Fruit fly (Drosophila melanogaster) whole organism, embryonic: ENCODE data around the gene CG45100.

Experiments
- Awh ChIP-seq: fragments of 200-800 bp; sonication (Bioruptor generic); IDR thresholded peaks from 2 replicates; pipeline ENCODE4, ENCODE4 v1.3.6; 2022; ENCODE audit warnings: missing biosample characterization, missing genetic modification characterization
- BEAF-32 ChIP-seq: fragments of 200-800 bp; sonication (Bioruptor generic); optimal IDR thresholded peaks from 3 replicates; lab custom pipeline; 2017; ENCODE audit warnings: missing biosample characterization, missing genetic modification characterization, mild to moderate bottlenecking, moderate library complexity, missing genetic modification reagents
- CG10321 ChIP-seq: fragments of 200-800 bp; sonication (Bioruptor generic); IDR thresholded peaks from 2 replicates; pipeline ENCODE4 v1.3.6; 2022; ENCODE audit warnings: missing biosample characterization, missing genetic modification characterization
- CG12391 ChIP-seq: fragments of 200-800 bp; sonication (Bioruptor generic); optimal IDR thresholded peaks from 3 replicates; lab custom pipeline; 2018; ENCODE audit warnings: missing biosample characterization, mild to moderate bottlenecking, missing genetic modification characterization, moderate library complexity
- CG13424 ChIP-seq: fragments of 200-800 bp; sonication (Bioruptor generic); optimal IDR thresholded peaks from 2 replicates; lab custom pipeline; 2019; ENCODE audit warnings: missing biosample characterization, mild to moderate bottlenecking, missing genetic modification characterization, moderate library complexity
- CG14050 ChIP-seq: fragments of 200-800 bp; sonication (Bioruptor generic); IDR thresholded peaks from 3 replicates; pipeline ENCODE4 v1.3.6; 2022; ENCODE audit warnings: missing biosample characterization, missing genetic modification characterization
- CG16863 ChIP-seq: fragments of 200-800 bp; sonication (Bioruptor generic); optimal IDR thresholded peaks from 3 replicates; lab custom pipeline; 2016; ENCODE audit warnings: missing biosample characterization, missing genetic modification characterization
- CG1792 ChIP-seq: fragments of 200-800 bp; sonication (Bioruptor generic); optimal IDR thresholded peaks from 2 replicates; lab custom pipeline; 2016; ENCODE audit warnings: missing biosample characterization, missing genetic modification characterization
- CG2120 ChIP-seq: fragments of 200-800 bp; sonication (Bioruptor generic); optimal IDR thresholded peaks from 3 replicates; lab custom pipeline; 2016; ENCODE audit warnings: missing biosample characterization, missing genetic modification characterization
- CG2712 ChIP-seq: fragments of 200-800 bp; optimal IDR thresholded peaks from 3 replicates; lab custom pipeline; 2019; ENCODE audit warnings: missing biosample characterization, mild to moderate bottlenecking, missing genetic modification characterization, moderate library complexity
- CG3407 ChIP-seq: fragments of 200-800 bp; sonication (Bioruptor generic); optimal IDR thresholded peaks from 2 replicates; lab custom pipeline; 2018; ENCODE audit warnings: missing biosample characterization, mild to moderate bottlenecking, missing genetic modification characterization
- CG6791 ChIP-seq: fragments of 200-800 bp; sonication (Bioruptor generic); IDR thresholded peaks from 3 replicates; pipeline ENCODE4 v1.3.6; 2022; ENCODE audit warnings: missing biosample characterization, missing genetic modification characterization; ENCODE audit not compliant: partially characterized antibody
- CG9437 ChIP-seq: fragments of 200-800 bp; sonication (Bioruptor generic); optimal IDR thresholded peaks from 2 replicates; lab custom pipeline; 2018; ENCODE audit warnings: missing biosample characterization, mild to moderate bottlenecking, missing genetic modification characterization
- CG9609 ChIP-seq: fragments of 200-800 bp; sonication (Bioruptor generic); optimal IDR thresholded peaks from 3 replicates; lab custom pipeline; 2016; ENCODE audit warnings: missing biosample characterization, missing genetic modification characterization
- CG9876 ChIP-seq: fragments of 200-800 bp; sonication (Bioruptor generic); optimal IDR thresholded peaks from 2 replicates; lab custom pipeline; 2016; ENCODE audit warnings: missing biosample characterization, missing genetic modification characterization
- Dip2 ChIP-seq: fragments of 200-800 bp; sonication (Bioruptor generic); IDR thresholded peaks from 2 replicates; pipeline ENCODE4 v1.3.6; 2022; ENCODE audit warnings: missing biosample characterization, missing genetic modification characterization
- Dll ChIP-seq: fragments of 200-800 bp; sonication (Bioruptor generic); IDR thresholded peaks from 4 replicates; pipeline ENCODE4 v1.3.6; 2022; ENCODE audit warnings: missing biosample characterization, missing genetic modification characterization; ENCODE audit not compliant: partially characterized antibody
- ERR ChIP-seq: fragments of 200-800 bp; sonication (Bioruptor generic); optimal IDR thresholded peaks from 2 replicates; lab custom pipeline; 2016; ENCODE audit warnings: missing biosample characterization, missing genetic modification characterization
- GATAe ChIP-seq: fragments of 200-800 bp; sonication (Bioruptor generic); conservative IDR thresholded peaks from 2 replicates; pipeline ENCODE4 v1.3.6; 2022; ENCODE audit warnings: missing biosample characterization, missing genetic modification characterization
- HHEX ChIP-seq: fragments of 200-800 bp; sonication (Bioruptor generic); optimal IDR thresholded peaks from 3 replicates; lab custom pipeline; 2017; ENCODE audit warnings: missing biosample characterization, mild to moderate bottlenecking, missing genetic modification characterization, missing genetic modification reagents
- HLHmδ ChIP-seq: fragments of 200-800 bp; sonication (Bioruptor generic); optimal IDR thresholded peaks from 2 replicates; lab custom pipeline; 2018; ENCODE audit warnings: missing biosample characterization, mild to moderate bottlenecking, missing genetic modification characterization, moderate library complexity
- Hmr ChIP-seq: fragments of 200-800 bp; sonication (Bioruptor generic); optimal IDR thresholded peaks from 3 replicates; lab custom pipeline; 2017; ENCODE audit warnings: mild to moderate bottlenecking, missing biosample characterization, missing genetic modification reagents, missing genetic modification characterization
- Hsf ChIP-seq: fragments of 200-800 bp; sonication (Bioruptor generic); optimal IDR thresholded peaks from 3 replicates; lab custom pipeline; 2016; ENCODE audit warnings: missing biosample characterization, missing genetic modification characterization
- Mad ChIP-seq: fragments of 200-800 bp; sonication (Bioruptor generic); optimal IDR thresholded peaks from 2 replicates; lab custom pipeline; 2016; ENCODE audit warnings: missing biosample characterization, missing genetic modification characterization
- Opbp ChIP-seq: fragments of 200-800 bp; sonication (Bioruptor generic); IDR thresholded peaks from 3 replicates; pipeline ENCODE4 v1.3.6; 2022; ENCODE audit warnings: missing biosample characterization, missing genetic modification characterization; ENCODE audit not compliant: partially characterized antibody
- Rfx ChIP-seq: fragments of 200-800 bp; sonication (Bioruptor generic); IDR thresholded peaks from 2 replicates; pipeline ENCODE4 v1.3.6; 2022; ENCODE audit warnings: missing biosample characterization, missing genetic modification characterization
- Sox102F ChIP-seq: fragments of 200-800 bp; sonication (Bioruptor generic); optimal IDR thresholded peaks from 2 replicates; lab custom pipeline; 2018; ENCODE audit warnings: missing biosample characterization, mild to moderate bottlenecking, missing genetic modification characterization, moderate library complexity
- Ssrp ChIP-seq: fragments of 200-800 bp; sonication (Bioruptor generic); optimal IDR thresholded peaks from 2 replicates; lab custom pipeline; 2018; ENCODE audit warnings: missing biosample characterization, mild to moderate bottlenecking, missing genetic modification characterization, moderate library complexity
- Stat92E ChIP-seq, 3 experiments: fragments of >200 bp in 2 of 3; fragments of 200-800 bp in 1 of 3; sonication (Bioruptor generic) in 1 of 3; optimal IDR thresholded peaks; 2 replicates each; lab custom pipeline; 2017 to 2019; ENCODE audit warnings: missing biosample characterization in 3 of 3, missing genetic modification characterization in 3 of 3, mild to moderate bottlenecking in 1 of 3, moderate library complexity in 1 of 3
- bab2 ChIP-seq: fragments of 200-800 bp; sonication (Bioruptor generic); optimal IDR thresholded peaks from 2 replicates; lab custom pipeline; 2016; ENCODE audit warnings: missing biosample characterization, missing genetic modification characterization
- dan ChIP-seq: fragments of 200-800 bp; sonication (Bioruptor generic); IDR thresholded peaks from 2 replicates; pipeline ENCODE4 v1.3.6; 2022; ENCODE audit warnings: missing biosample characterization, missing genetic modification characterization
- disco-r ChIP-seq: fragments of 200-800 bp; sonication (Bioruptor generic); optimal IDR thresholded peaks from 2 replicates; lab custom pipeline; 2016; ENCODE audit warnings: missing biosample characterization, missing genetic modification characterization
- fd64A ChIP-seq: fragments of 200-800 bp; sonication (Bioruptor generic); optimal IDR thresholded peaks from 3 replicates; lab custom pipeline; 2018; ENCODE audit warnings: missing biosample characterization, mild to moderate bottlenecking, missing genetic modification characterization
- fd96Cb ChIP-seq: fragments of 200-800 bp; sonication (Bioruptor generic); optimal IDR thresholded peaks from 2 replicates; lab custom pipeline; 2018; ENCODE audit warnings: missing biosample characterization, mild to moderate bottlenecking, missing genetic modification characterization, moderate library complexity
- fru ChIP-seq: fragments of >200 bp; optimal IDR thresholded peaks from 2 replicates; lab custom pipeline; 2017
- klu ChIP-seq: fragments of 200-800 bp; sonication (Bioruptor generic); IDR thresholded peaks from 2 replicates; pipeline ENCODE4 v1.3.6; 2022; ENCODE audit warnings: missing biosample characterization, missing genetic modification characterization
- lbe ChIP-seq: fragments of 200-800 bp; sonication (Bioruptor generic); optimal IDR thresholded peaks from 2 replicates; lab custom pipeline; 2016; ENCODE audit warnings: missing biosample characterization, mild to moderate bottlenecking, missing genetic modification characterization
- luna ChIP-seq: fragments of 200-800 bp; sonication (Bioruptor generic); optimal IDR thresholded peaks from 2 replicates; lab custom pipeline; 2016; ENCODE audit warnings: missing biosample characterization, missing genetic modification characterization
- nau ChIP-seq: fragments of 200-800 bp; sonication (Bioruptor generic); optimal IDR thresholded peaks from 3 replicates; lab custom pipeline; 2017; ENCODE audit warnings: missing biosample characterization, mild to moderate bottlenecking, missing genetic modification characterization, missing genetic modification reagents
- pan ChIP-seq, 4 experiments: fragments of >200 bp in 3 of 4; fragments of 200-800 bp in 1 of 4; sonication (Bioruptor generic) in 1 of 4; optimal IDR thresholded peaks in 3 of 4; IDR thresholded peaks in 1 of 4; 2 replicates each; pipeline versions ENCODE4 v1.3.6 to Lab custom; 2017 to 2022; ENCODE audit warnings: missing biosample characterization in 2 of 4, missing genetic modification characterization in 2 of 4, mixed read lengths in 1 of 4
- prd ChIP-seq, 3 experiments: fragments of >200 bp in 2 of 3; fragments of 200-800 bp in 1 of 3; sonication (Bioruptor generic) in 1 of 3; optimal IDR thresholded peaks in 2 of 3; IDR thresholded peaks in 1 of 3; 2 replicates in 2 of 3; 3 replicates in 1 of 3; pipeline versions ENCODE4 v1.3.6 to Lab custom; 2017 to 2022; ENCODE audit warnings: missing biosample characterization in 1 of 3, missing genetic modification characterization in 1 of 3
- pum ChIP-seq: fragments of 200-800 bp; sonication (Bioruptor generic); optimal IDR thresholded peaks from 2 replicates; lab custom pipeline; 2016; ENCODE audit warnings: missing biosample characterization, missing genetic modification characterization
- ranshi ChIP-seq: fragments of 200-800 bp; sonication (Bioruptor generic); IDR thresholded peaks from 2 replicates; pipeline ENCODE4 v1.3.6; 2022; ENCODE audit warnings: missing biosample characterization, missing genetic modification characterization
- scrt ChIP-seq: fragments of 200-800 bp; sonication (Bioruptor generic); optimal IDR thresholded peaks from 2 replicates; lab custom pipeline; 2018; ENCODE audit warnings: missing biosample characterization, mild to moderate bottlenecking, missing genetic modification characterization, moderate library complexity
- sens-2 ChIP-seq: fragments of 200-800 bp; sonication (Bioruptor generic); IDR thresholded peaks from 2 replicates; pipeline ENCODE4 v1.3.6; 2022; ENCODE audit warnings: missing biosample characterization, missing genetic modification characterization
- slp2 ChIP-seq: fragments of 200-800 bp; sonication (Bioruptor generic); optimal IDR thresholded peaks from 2 replicates; lab custom pipeline; 2016; ENCODE audit warnings: missing biosample characterization, missing genetic modification characterization
- wor ChIP-seq: fragments of 200-800 bp; sonication (Bioruptor generic); IDR thresholded peaks from 2 replicates; pipeline ENCODE4 v1.3.6; 2022; ENCODE audit warnings: missing biosample characterization, missing genetic modification characterization
- zfh1 ChIP-seq: fragments of 200-800 bp; sonication (Bioruptor generic); IDR thresholded peaks from 3 replicates; pipeline ENCODE4 v1.3.6; 2022; ENCODE audit warnings: missing biosample characterization, missing genetic modification characterization
- zfh2 ChIP-seq: fragments of 200-800 bp; sonication (Bioruptor generic); optimal IDR thresholded peaks from 2 replicates; lab custom pipeline; 2016; ENCODE audit warnings: missing biosample characterization, missing genetic modification characterization

CG45100 gene

dm6 chr3R:5518627-5519026 lies 44.2 kb upstream of the CG45100 start (continued):
- TF ChIP-seq wor (GFP tag; lab: Robert Waterston, UW) (0 out of 2 replicates have a peak, but pooled peaks have one; percentile 22), klu (GFP tag; lab: Robert Waterston, UW) (no peak), scrt (GFP tag; lab: Kevin White, UChicago) (no peak), luna (GFP tag; lab: Kevin White, UChicago) (no peak), slp2 (GFP tag; lab: Kevin White, UChicago) (peak; percentile 43), Ssrp (tag; lab: Kevin White, UChicago) (peak; percentile 60), fd96Cb (tag; lab: Kevin White, UChicago) (peak; percentile 39), CG1792 (peak; percentile 9), Rfx (GFP tag; lab: Robert Waterston, UW) (peak; percentile 47), CG6791 (GFP tag; lab: Robert Waterston, UW) (no peak), fd64A (GFP tag; lab: Kevin White, UChicago) (peak; percentile 25), CG2712 (tag; lab: Kevin White, UChicago) (peak; percentile 58), pan (optimal IDR thresholded peaks at IDR 0.05; lab: Kevin White, UChicago) (no peak), pan (GFP tag; optimal IDR thresholded peaks at IDR 0.05 in 1 of 2, IDR thresholded peaks at IDR 0.05 in 1 of 2) (peak in 1 of 2 experiments; percentile 66), Stat92E (GFP tag; optimal IDR thresholded peaks at IDR 0.05; lab: Kevin White, UChicago) (no peak), zfh2 (peak; percentile 36), HHEX (peak; percentile 30), CG3407 (GFP tag; lab: Kevin White, UChicago) (peak; percentile 35), CG2120 (peak; percentile 36), Hsf (GFP tag; lab: Kevin White, UChicago) (peak; percentile 50), prd (optimal IDR thresholded peaks at IDR 0.05; lab: Kevin White, UChicago) (no peak), prd (GFP tag; IDR thresholded peaks at IDR 0.05; lab: Robert Waterston, UW) (peak; percentile 22; the same call in 1 of the 3 replicates), ERR (no peak), HLHmδ (GFP tag; lab: Kevin White, UChicago) (peak; percentile 43), Awh (GFP tag; lab: Robert Waterston, UW) (peak; percentile 91), Hmr (GFP tag; lab: Kevin White, UChicago) (peak; percentile 2), Dll (GFP tag; lab: Robert Waterston, UW) (0 out of 4 replicates have a peak, but pooled peaks have one; percentile 28), ranshi (GFP tag; lab: Robert Waterston, UW) (peak; percentile 30; the same call in 1 of the 2 replicates), zfh1 (GFP tag; lab: Robert Waterston, UW) (peak; percentile 72), Opbp (GFP tag; lab: Robert Waterston, UW) (no peak), Sox102F (GFP tag; lab: Kevin White, UChicago) (peak; percentile 67), lbe (GFP tag; lab: Kevin White, UChicago) (no peak), dan (no peak), CG16863 (peak; percentile 65), BEAF-32 (no peak), CG14050 (GFP tag; lab: Robert Waterston, UW) (peak; percentile 9; the same call in 1 of the 3 replicates), CG9609 (GFP tag; lab: Kevin White, UChicago) (peak; percentile 45), fru (lab: Kevin White, UChicago) (no peak), sens-2 (GFP tag; lab: Robert Waterston, UW) (peak; percentile 44; the same call in 1 of the 2 replicates), CG12391 (tag; lab: Kevin White, UChicago) (peak; percentile 57), bab2 (peak; percentile 32), disco-r (GFP tag; lab: Kevin White, UChicago) (no peak), pum (GFP tag; lab: Kevin White, UChicago) (peak; percentile 54), nau (GFP tag; lab: Kevin White, UChicago) (no peak), GATAe (GFP tag; lab: Robert Waterston, UW) (no peak), Mad (GFP tag; lab: Kevin White, UChicago) (peak; percentile 50), CG9437 (peak; percentile 48), CG9876 (peak; percentile 24), CG10321 (no peak), Dip2 (GFP tag; lab: Robert Waterston, UW) (no peak), CG13424 (tag; lab: Kevin White, UChicago) (peak; percentile 54)
